Worm (Caenorhabditis elegans) whole organism, L2 larva: ENCODE data around the gene srw-71.

Experiments used
- C34F6.9 ChIP-seq: fragments of 150-350 bp; optimal IDR thresholded peaks from 2 replicates; lab custom pipeline; 2014; ENCODE audit warnings: missing biosample characterization, missing genetic modification characterization
- F13H6.1 ChIP-seq: sonication (generic microtip); optimal IDR thresholded peaks from 2 replicates; lab custom pipeline; 2016; ENCODE audit warnings: missing genetic modification characterization, missing compliant biosample characterization
- R02D3.7 ChIP-seq: fragments of 150-350 bp; optimal IDR thresholded peaks from 2 replicates; lab custom pipeline; 2014; ENCODE audit warnings: missing biosample characterization, missing genetic modification characterization
- Y55F3AM.14 ChIP-seq: fragments of 200-800 bp; sonication (Bioruptor generic); optimal IDR thresholded peaks from 2 replicates; lab custom pipeline; 2018; ENCODE audit warnings: mild to moderate bottlenecking, missing genetic modification characterization, missing compliant biosample characterization
- ZK546.5 ChIP-seq: sonication (generic microtip); optimal IDR thresholded peaks from 2 replicates; lab custom pipeline; 2017; ENCODE audit warnings: missing biosample characterization, missing genetic modification characterization
- alr-1 ChIP-seq: fragments of 150-350 bp; optimal IDR thresholded peaks from 2 replicates; lab custom pipeline; 2014; ENCODE audit warnings: missing biosample characterization, missing genetic modification characterization
- aly-2 ChIP-seq: fragments of 150-350 bp; optimal IDR thresholded peaks from 2 replicates; lab custom pipeline; 2014; ENCODE audit warnings: missing biosample characterization, missing genetic modification characterization
- ama-1 ChIP-seq: fragments of 150-350 bp; optimal IDR thresholded peaks from 2 replicates; lab custom pipeline; 2018; ENCODE audit warnings: inconsistent platforms
- blmp-1 ChIP-seq: sonication (generic microtip); optimal IDR thresholded peaks from 2 replicates; lab custom pipeline; 2017; ENCODE audit warnings: missing genetic modification characterization, mild to moderate bottlenecking, missing compliant biosample characterization, antibody characterized with exemption, moderate library complexity; ENCODE audit not compliant: insufficient read depth
- ceh-16 ChIP-seq: fragments of 150-350 bp; optimal IDR thresholded peaks from 2 replicates; lab custom pipeline; 2014; ENCODE audit warnings: missing biosample characterization, missing genetic modification characterization
- ceh-82 ChIP-seq: fragments of 150-350 bp; optimal IDR thresholded peaks from 2 replicates; lab custom pipeline; 2014; ENCODE audit warnings: missing biosample characterization, missing genetic modification characterization
- crh-2 ChIP-seq: sonication (generic microtip); optimal IDR thresholded peaks from 2 replicates; lab custom pipeline; 2017; ENCODE audit warnings: missing biosample characterization, missing genetic modification characterization
- elt-3 ChIP-seq: sonication (generic microtip); optimal IDR thresholded peaks from 2 replicates; lab custom pipeline; 2017; ENCODE audit warnings: missing biosample characterization, missing genetic modification characterization
- gmeb-1 ChIP-seq: fragments of 150-350 bp; optimal IDR thresholded peaks from 2 replicates; lab custom pipeline; 2014; ENCODE audit warnings: missing biosample characterization, missing genetic modification characterization
- lin-11 ChIP-seq: fragments of 150-350 bp; sonication (generic microtip); optimal IDR thresholded peaks from 2 replicates; lab custom pipeline; 2014; ENCODE audit warnings: missing biosample characterization, missing genetic modification characterization, inconsistent platforms, mixed read lengths
- lin-13 ChIP-seq: fragments of 150-350 bp; optimal IDR thresholded peaks from 2 replicates; lab custom pipeline; 2014; ENCODE audit warnings: missing biosample characterization, missing genetic modification reagents, missing genetic modification characterization
- lin-39 ChIP-seq: fragments of 150-350 bp; optimal IDR thresholded peaks from 2 replicates; lab custom pipeline; 2014; ENCODE audit warnings: missing biosample characterization, missing genetic modification reagents, missing genetic modification characterization
- lsy-2 ChIP-seq, 2 experiments: fragments of 150-350 bp in 1 of 2; sonication (generic microtip) in 1 of 2; optimal IDR thresholded peaks; 2 replicates each; lab custom pipeline; 2014 to 2017; ENCODE audit warnings: missing biosample characterization in 2 of 2, missing genetic modification characterization in 2 of 2
- mab-5 ChIP-seq: fragments of 150-350 bp; optimal IDR thresholded peaks from 2 replicates; lab custom pipeline; 2014; ENCODE audit warnings: missing biosample characterization, missing genetic modification characterization
- mdl-1 ChIP-seq, 2 experiments: fragments of 150-350 bp in 1 of 2; sonication (generic microtip) in 1 of 2; optimal IDR thresholded peaks; 2 replicates each; lab custom pipeline; 2017; ENCODE audit warnings: missing biosample characterization in 2 of 2, missing genetic modification characterization in 2 of 2
- nhr-11 ChIP-seq: fragments of 150-350 bp; optimal IDR thresholded peaks from 2 replicates; lab custom pipeline; 2014; ENCODE audit warnings: missing biosample characterization, missing genetic modification characterization
- nhr-129 ChIP-seq: fragments of 150-350 bp; optimal IDR thresholded peaks from 2 replicates; lab custom pipeline; 2014; ENCODE audit warnings: missing biosample characterization, missing genetic modification characterization
- nhr-21 ChIP-seq: fragments of 150-350 bp; optimal IDR thresholded peaks from 2 replicates; lab custom pipeline; 2014; ENCODE audit warnings: missing biosample characterization, missing genetic modification characterization
- nhr-23 ChIP-seq: fragments of 150-350 bp; optimal IDR thresholded peaks from 2 replicates; lab custom pipeline; 2014; ENCODE audit warnings: missing biosample characterization, missing genetic modification reagents, missing genetic modification characterization
- nhr-237 ChIP-seq: fragments of 150-350 bp; optimal IDR thresholded peaks from 2 replicates; lab custom pipeline; 2014; ENCODE audit warnings: missing biosample characterization, missing genetic modification characterization
- nhr-25 ChIP-seq: fragments of 150-350 bp; sonication (generic microtip); optimal IDR thresholded peaks from 3 replicates; lab custom pipeline; 2014; ENCODE audit warnings: missing biosample characterization, missing genetic modification characterization
- nhr-6 ChIP-seq: fragments of 150-350 bp; optimal IDR thresholded peaks from 2 replicates; lab custom pipeline; 2014; ENCODE audit warnings: missing biosample characterization, missing genetic modification characterization
- peb-1 ChIP-seq: fragments of 150-350 bp; optimal IDR thresholded peaks from 2 replicates; lab custom pipeline; 2014; ENCODE audit warnings: missing biosample characterization, missing genetic modification characterization
- sem-4 ChIP-seq: fragments of 150-350 bp; optimal IDR thresholded peaks from 2 replicates; lab custom pipeline; 2014; ENCODE audit warnings: missing biosample characterization, missing genetic modification reagents, missing genetic modification characterization
- skn-1 ChIP-seq: sonication (generic microtip); optimal IDR thresholded peaks from 2 replicates; lab custom pipeline; 2017; ENCODE audit warnings: missing biosample characterization, missing genetic modification characterization
- sma-3 ChIP-seq: sonication (generic microtip); optimal IDR thresholded peaks from 2 replicates; lab custom pipeline; 2016; ENCODE audit warnings: missing genetic modification reagents, missing genetic modification characterization, missing compliant biosample characterization
- sma-9 ChIP-seq, 2 experiments: fragments of 150-350 bp in 1 of 2; sonication (generic microtip) in 1 of 2; optimal IDR thresholded peaks; 2 replicates each; lab custom pipeline; 2014 to 2016; ENCODE audit warnings: missing genetic modification characterization in 2 of 2, mild to moderate bottlenecking in 1 of 2, missing biosample characterization in 1 of 2, missing compliant biosample characterization in 1 of 2, missing genetic modification reagents in 1 of 2, moderate library complexity in 1 of 2
- snpc-4 ChIP-seq: fragments of 150-350 bp; optimal IDR thresholded peaks from 2 replicates; lab custom pipeline; 2014; ENCODE audit warnings: missing biosample characterization, missing genetic modification characterization
- unc-39 ChIP-seq: fragments of 150-350 bp; optimal IDR thresholded peaks from 2 replicates; lab custom pipeline; 2014; ENCODE audit warnings: missing biosample characterization, missing genetic modification characterization
- unc-62 ChIP-seq: fragments of 150-350 bp; optimal IDR thresholded peaks from 2 replicates; lab custom pipeline; 2014; ENCODE audit warnings: missing biosample characterization, missing genetic modification reagents, missing genetic modification characterization
- zag-1 ChIP-seq: fragments of 150-350 bp; optimal IDR thresholded peaks from 2 replicates; lab custom pipeline; 2014; ENCODE audit warnings: missing biosample characterization, missing genetic modification characterization
- ztf-4 ChIP-seq: fragments of 150-350 bp; optimal IDR thresholded peaks from 2 replicates; lab custom pipeline; 2014; ENCODE audit warnings: missing biosample characterization, missing genetic modification characterization

The srw-71 gene

ce11 chrV:7414909-7415308, 16.0 kb downstream of the srw-71 start, which contains the start of gene F18E3.12:
Gene F18E3.12, plus strand, starts transcription at chrV:7414985.
- no peak for TF ChIP-seq elt-3 (tag; lab: Kevin White, UChicago)
- TF ChIP-seq ama-1 (lab: Kevin White, UChicago) = peak; percentile 77
- no peak for TF ChIP-seq unc-62 (GFP tag; lab: Kevin White, UChicago)
- no peak for TF ChIP-seq peb-1 (tag; lab: Kevin White, UChicago)

- TF ChIP-seq ama-1 (lab: Kevin White, UChicago) (peak; percentile 89), nhr-25 (tag; lab: Kevin White, UChicago) (peak; percentile 85), nhr-23 (tag; lab: Kevin White, UChicago) (no peak), elt-3 (tag; lab: Kevin White, UChicago) (no peak), mab-5 (no peak), mdl-1 (tag; optimal IDR thresholded peaks at IDR 0.05; lab: Kevin White, UChicago) (no peak), sma-3 (GFP tag; lab: Kevin White, UChicago) (peak; percentile 49), sma-9 (GFP tag; optimal IDR thresholded peaks at IDR 0.05; lab: Kevin White, UChicago) (peak; percentile 84), sma-9 (tag; optimal IDR thresholded peaks at IDR 0.05; lab: Kevin White, UChicago) (no peak), nhr-6 (tag; lab: Kevin White, UChicago) (peak; percentile 6), crh-2 (tag; lab: Kevin White, UChicago) (peak; percentile 9), nhr-21 (tag; lab: Kevin White, UChicago) (peak; percentile 80), Y55F3AM.14 (GFP tag; lab: Kevin White, UChicago) (no peak), C34F6.9 (tag; lab: Kevin White, UChicago) (no peak), nhr-129 (tag; lab: Kevin White, UChicago) (peak; percentile 84), snpc-4 (tag; lab: Kevin White, UChicago) (no peak), blmp-1 (tag; lab: Kevin White, UChicago) (peak; percentile 78)
- TF ChIP-seq, all 48 proteins: peak for 9
Observed at ce11 chrV:7413107-7413774, 17.7 kb downstream of the srw-71 start, which contains the start of gene F18E3.11. Gene F18E3.11, plus strand, starts transcription at chrV:7413482.

- TF ChIP-seq gmeb-1 (tag; lab: Kevin White, UChicago) (no peak), nhr-129 (tag; lab: Kevin White, UChicago) (no peak), lin-11 (tag; lab: Kevin White, UChicago) (no peak), zag-1 (no peak), ceh-82 (no peak), mdl-1 (tag; optimal IDR thresholded peaks at IDR 0.05; lab: Kevin White, UChicago) (no peak), lin-13 (GFP tag; lab: Kevin White, UChicago) (no peak), ztf-4 (tag; lab: Kevin White, UChicago) (no peak), ama-1 (lab: Kevin White, UChicago) (no peak), ceh-16 (tag; lab: Kevin White, UChicago) (no peak), nhr-23 (tag; lab: Kevin White, UChicago) (no peak), unc-39 (tag; lab: Kevin White, UChicago) (no peak), crh-2 (tag; lab: Kevin White, UChicago) (no peak), skn-1 (tag; lab: Kevin White, UChicago) (no peak), sem-4 (tag; lab: Kevin White, UChicago) (no peak)
Observed at ce11 chrV:7411695-7412094, 19.2 kb downstream of the srw-71 start, which contains the start of gene str-41. Gene str-41, plus strand, starts transcription at chrV:7411995.

ce11 chrV:7409599-7409998, 21.3 kb downstream of the srw-71 start, which contains the start of gene R13D7.2:
Gene R13D7.2, plus strand, starts transcription at chrV:7409899.
- TF ChIP-seq F13H6.1 = no peak
- TF ChIP-seq gmeb-1 (tag; lab: Kevin White, UChicago) = no peak
- TF ChIP-seq aly-2 (tag; lab: Kevin White, UChicago) = no peak
- no peak for TF ChIP-seq mab-5
- TF ChIP-seq R02D3.7 (tag; lab: Kevin White, UChicago) = no peak
- TF ChIP-seq nhr-129 (tag; lab: Kevin White, UChicago) = no peak
- no peak for TF ChIP-seq ceh-16 (tag; lab: Kevin White, UChicago)
- TF ChIP-seq lin-11 (tag; lab: Kevin White, UChicago) = no peak
- no peak for TF ChIP-seq ama-1 (lab: Kevin White, UChicago)

- TF ChIP-seq lin-11 (tag; lab: Kevin White, UChicago) (no peak), nhr-25 (tag; lab: Kevin White, UChicago) (no peak), nhr-237 (tag; lab: Kevin White, UChicago) (no peak), zag-1 (no peak), lsy-2 (tag; optimal IDR thresholded peaks at IDR 0.05; lab: Kevin White, UChicago) (no peak), F13H6.1 (no peak), ZK546.5 (tag; lab: Kevin White, UChicago) (no peak), Y55F3AM.14 (GFP tag; lab: Kevin White, UChicago) (no peak), lin-13 (GFP tag; lab: Kevin White, UChicago) (no peak), sem-4 (tag; lab: Kevin White, UChicago) (no peak), nhr-11 (tag; lab: Kevin White, UChicago) (no peak), ztf-4 (tag; lab: Kevin White, UChicago) (no peak), nhr-21 (tag; lab: Kevin White, UChicago) (no peak), elt-3 (tag; lab: Kevin White, UChicago) (no peak), alr-1 (no peak), lin-39 (tag; lab: Kevin White, UChicago) (no peak)
Observed at ce11 chrV:7408520-7408919, 22.4 kb downstream of the srw-71 start, which contains the start of gene srt-6. Gene srt-6, minus strand, starts transcription at chrV:7408814.
